Fruit fly (Drosophila melanogaster): Measurements from ENCODE around the gene CG33181.

DNA sequence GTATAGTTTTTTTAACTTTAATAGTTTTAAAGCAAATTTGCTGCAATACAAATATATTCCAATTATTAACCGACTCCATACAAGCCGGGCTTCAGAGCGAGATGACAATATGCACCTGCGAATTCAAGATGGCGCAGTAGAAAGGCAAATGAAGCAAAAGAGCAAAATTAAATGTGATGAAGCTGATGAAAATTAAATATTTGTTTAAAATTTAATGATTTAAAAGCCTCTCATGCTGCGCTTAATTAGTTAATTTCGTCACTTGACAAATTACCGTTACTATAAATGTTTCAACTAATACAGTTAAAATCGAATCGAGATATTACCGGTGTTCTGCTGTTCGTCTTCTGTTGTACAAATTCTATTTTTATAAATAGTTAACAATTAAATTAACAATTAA is at the start of gene CG33181:
- TF ChIP-seq CG8478 (optimal IDR thresholded peaks at IDR 0.05) (no peak), Dll (optimal IDR thresholded peaks at IDR 0.05) (no peak), usp (GFP tag; optimal IDR thresholded peaks at IDR 0.05) (no peak), EcR (GFP tag; optimal IDR thresholded peaks at IDR 0.05) (no peak)
